Worm (Caenorhabditis elegans): ENCODE measurements around the gene F31D4.2.

DNA sequence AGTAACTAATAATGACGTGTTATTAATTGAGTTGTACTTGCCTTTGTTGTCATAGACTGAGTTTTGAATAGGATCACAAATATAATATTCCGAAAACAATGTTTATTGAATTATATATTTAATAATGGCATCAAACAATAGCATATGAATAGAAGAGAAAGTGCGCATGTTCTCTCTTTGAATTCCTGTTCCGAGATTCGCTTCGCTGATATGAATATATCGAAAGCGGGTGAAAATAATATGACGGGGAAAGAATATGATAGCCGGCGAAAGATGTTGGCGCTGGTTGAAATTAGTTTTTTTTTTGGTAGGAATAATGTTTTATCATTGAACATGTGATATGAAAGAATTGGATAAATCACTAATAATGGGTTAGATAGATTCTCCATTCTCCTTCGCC is 25.3 kb downstream of the F31D4.2 start, which contains the start of gene T03D8.6:
- no peak for TF ChIP-seq pha-4 (tag; optimal IDR thresholded peaks at IDR 0.05)
- TF ChIP-seq ces-1 (GFP tag; optimal IDR thresholded peaks at IDR 0.05), result peak; percentile 19
- no peak for TF ChIP-seq ztf-11 (tag; optimal IDR thresholded peaks at IDR 0.05)
- no peak for TF ChIP-seq mab-5 (tag; optimal IDR thresholded peaks at IDR 0.05)
- TF ChIP-seq unc-62 (GFP tag; optimal IDR thresholded peaks at IDR 0.05), result no peak

Measured in whole organism, mixed stage, embryonic.